Fruit fly (Drosophila melanogaster) whole organism, adult: ENCODE data around the gene Ubr3.
A peak's percentile ranks its signal among the peaks of the same experiment; 100 is the strongest.

Source experiments
- CG11617 ChIP-seq: fragments of 200-800 bp; sonication (Bioruptor generic); optimal IDR thresholded peaks from 2 replicates; lab custom pipeline; 2017; ENCODE audit warnings: mild to moderate bottlenecking, missing biosample characterization, missing genetic modification reagents, missing genetic modification characterization
- CG12768 ChIP-seq: fragments of 200-800 bp; sonication (Bioruptor generic); optimal IDR thresholded peaks from 2 replicates; lab custom pipeline; 2017; ENCODE audit warnings: missing biosample characterization, missing genetic modification characterization, mild to moderate bottlenecking, moderate library complexity, missing genetic modification reagents
- CG14711 ChIP-seq: fragments of 200-800 bp; sonication (Bioruptor generic); optimal IDR thresholded peaks from 2 replicates; lab custom pipeline; 2018; ENCODE audit warnings: missing biosample characterization, mild to moderate bottlenecking, missing genetic modification characterization, moderate library complexity
- CG1620 ChIP-seq: fragments of 200-800 bp; sonication (Bioruptor generic); optimal IDR thresholded peaks from 2 replicates; lab custom pipeline; 2016; ENCODE audit warnings: missing biosample characterization, missing genetic modification characterization
- CG33017 ChIP-seq: fragments of 200-800 bp; sonication (Bioruptor generic); optimal IDR thresholded peaks from 2 replicates; lab custom pipeline; 2018; ENCODE audit warnings: missing biosample characterization, mild to moderate bottlenecking, missing genetic modification characterization, moderate library complexity
- CG7045 ChIP-seq: fragments of 200-800 bp; sonication (Bioruptor generic); optimal IDR thresholded peaks from 2 replicates; lab custom pipeline; 2017; ENCODE audit warnings: missing biosample characterization, mild to moderate bottlenecking, missing genetic modification characterization
- CG7101 ChIP-seq: fragments of 200-800 bp; sonication (Bioruptor generic); optimal IDR thresholded peaks from 2 replicates; lab custom pipeline; 2018; ENCODE audit warnings: missing biosample characterization, mild to moderate bottlenecking, missing genetic modification characterization, moderate library complexity
- Crg-1 ChIP-seq: fragments of 200-800 bp; sonication (Bioruptor generic); optimal IDR thresholded peaks from 2 replicates; lab custom pipeline; 2016; ENCODE audit warnings: missing biosample characterization, missing genetic modification characterization
- Hr96 ChIP-seq: fragments of 200-800 bp; sonication (Bioruptor generic); optimal IDR thresholded peaks from 2 replicates; lab custom pipeline; 2016; ENCODE audit warnings: missing biosample characterization, missing genetic modification characterization
- Mnt ChIP-seq: fragments of 200-800 bp; sonication (Bioruptor generic); optimal IDR thresholded peaks from 2 replicates; lab custom pipeline; 2016; ENCODE audit warnings: missing biosample characterization, mild to moderate bottlenecking, missing genetic modification characterization
- cnc ChIP-seq, 2 experiments: fragments of >200 bp; optimal IDR thresholded peaks; 2 replicates each; lab custom pipeline; 2017
- pad ChIP-seq: fragments of 200-800 bp; sonication (Bioruptor generic); optimal IDR thresholded peaks from 3 replicates; lab custom pipeline; 2017; ENCODE audit warnings: missing biosample characterization, missing genetic modification characterization, mild to moderate bottlenecking, moderate library complexity, missing genetic modification reagents
- tj ChIP-seq: fragments of 200-800 bp; sonication (Bioruptor generic); optimal IDR thresholded peaks from 3 replicates; lab custom pipeline; 2017; ENCODE audit warnings: missing biosample characterization, mild to moderate bottlenecking, missing genetic modification characterization, moderate library complexity
- toe ChIP-seq: fragments of 200-800 bp; sonication (Bioruptor generic); optimal IDR thresholded peaks from 2 replicates; lab custom pipeline; 2016; ENCODE audit warnings: missing biosample characterization, missing genetic modification characterization

- peak; percentile 73 for TF ChIP-seq pad (GFP tag; lab: Kevin White, UChicago)
- peak; percentile 89 for TF ChIP-seq CG1620 (GFP tag; lab: Kevin White, UChicago)
- peak; percentile 24 for TF ChIP-seq toe (GFP tag; lab: Kevin White, UChicago)
- TF ChIP-seq CG7101 (tag; lab: Kevin White, UChicago), result peak; percentile 88
- no peak for TF ChIP-seq cnc (optimal IDR thresholded peaks at IDR 0.05; lab: Kevin White, UChicago)
- TF ChIP-seq Mnt (GFP tag; lab: Kevin White, UChicago), result peak; percentile 94
- TF ChIP-seq Hr96, result peak; percentile 88
- peak; percentile 75 for TF ChIP-seq CG14711
- peak; percentile 37 for TF ChIP-seq CG33017 (tag; lab: Kevin White, UChicago)
- peak; percentile 83 for TF ChIP-seq Crg-1 (GFP tag; lab: Kevin White, UChicago)
- TF ChIP-seq tj (GFP tag; lab: Kevin White, UChicago), result peak; percentile 78
- peak; percentile 57 for TF ChIP-seq CG12768
- TF ChIP-seq CG7045, result peak; percentile 44
- TF ChIP-seq CG11617 (GFP tag; lab: Kevin White, UChicago), result peak; percentile 94
Observed at dm6 chrX:7934679-7935078, 1.0 kb upstream of the Ubr3 start, which contains the start of gene RpS14b.
